Fruit fly (Drosophila melanogaster): ENCODE results near the gene ncd.

The ncd gene

dm6 chr3R:29806682-29807393 is at the start of gene ncd, which contains the start of gene ca:
TSS of gene ncd (minus strand) at chr3R:29807127.
TSS of gene ca (plus strand) at chr3R:29806811.
- no peak for TF ChIP-seq CG8478 (optimal IDR thresholded peaks at IDR 0.05)
- TF ChIP-seq CTCF (optimal IDR thresholded peaks at IDR 0.05), result peak in 1 of 2 experiments; percentile 14

dm6 chr3R:29847126-29847525 is 40.2 kb upstream of the ncd start:
- no peak for TF ChIP-seq CG8478 (optimal IDR thresholded peaks at IDR 0.05)
- no peak for TF ChIP-seq CTCF (optimal IDR thresholded peaks at IDR 0.05)

dm6 chr3R:29841293-29841791 is 34.4 kb upstream of the ncd start, which contains the start of gene Cad99C:
TSS of gene Cad99C (plus strand) at chr3R:29841657.
- TF ChIP-seq CG8478 (optimal IDR thresholded peaks at IDR 0.05), result no peak
- TF ChIP-seq CTCF (optimal IDR thresholded peaks at IDR 0.05), result no peak

dm6 chr3R:29839707-29840311 is 32.9 kb upstream of the ncd start:
- no peak for TF ChIP-seq CTCF (optimal IDR thresholded peaks at IDR 0.05)
- no peak for TF ChIP-seq CG8478 (optimal IDR thresholded peaks at IDR 0.05)

- TF ChIP-seq CG8478 (optimal IDR thresholded peaks at IDR 0.05), result no peak
- TF ChIP-seq CTCF (optimal IDR thresholded peaks at IDR 0.05), result no peak
Measured at dm6 chr3R:29838751-29839150, 31.8 kb upstream of the ncd start.

dm6 chr3R:29837771-29838170 is 30.8 kb upstream of the ncd start:
- TF ChIP-seq CG8478 (optimal IDR thresholded peaks at IDR 0.05), result no peak
- TF ChIP-seq CTCF (optimal IDR thresholded peaks at IDR 0.05), result no peak

dm6 chr3R:29836188-29836587 is 29.3 kb upstream of the ncd start, which contains the start of gene CG42592:
TSS of gene CG42592 (minus strand) at chr3R:29836288.
- no peak for TF ChIP-seq CTCF (optimal IDR thresholded peaks at IDR 0.05)
- TF ChIP-seq CG8478 (optimal IDR thresholded peaks at IDR 0.05), result no peak

- no peak for TF ChIP-seq CG8478 (optimal IDR thresholded peaks at IDR 0.05)
Measured at dm6 chr3R:29835710-29836049, 28.8 kb upstream of the ncd start, which contains the start of gene Prtl99C. TSS of gene Prtl99C (plus strand) at chr3R:29835950.

DNA sequence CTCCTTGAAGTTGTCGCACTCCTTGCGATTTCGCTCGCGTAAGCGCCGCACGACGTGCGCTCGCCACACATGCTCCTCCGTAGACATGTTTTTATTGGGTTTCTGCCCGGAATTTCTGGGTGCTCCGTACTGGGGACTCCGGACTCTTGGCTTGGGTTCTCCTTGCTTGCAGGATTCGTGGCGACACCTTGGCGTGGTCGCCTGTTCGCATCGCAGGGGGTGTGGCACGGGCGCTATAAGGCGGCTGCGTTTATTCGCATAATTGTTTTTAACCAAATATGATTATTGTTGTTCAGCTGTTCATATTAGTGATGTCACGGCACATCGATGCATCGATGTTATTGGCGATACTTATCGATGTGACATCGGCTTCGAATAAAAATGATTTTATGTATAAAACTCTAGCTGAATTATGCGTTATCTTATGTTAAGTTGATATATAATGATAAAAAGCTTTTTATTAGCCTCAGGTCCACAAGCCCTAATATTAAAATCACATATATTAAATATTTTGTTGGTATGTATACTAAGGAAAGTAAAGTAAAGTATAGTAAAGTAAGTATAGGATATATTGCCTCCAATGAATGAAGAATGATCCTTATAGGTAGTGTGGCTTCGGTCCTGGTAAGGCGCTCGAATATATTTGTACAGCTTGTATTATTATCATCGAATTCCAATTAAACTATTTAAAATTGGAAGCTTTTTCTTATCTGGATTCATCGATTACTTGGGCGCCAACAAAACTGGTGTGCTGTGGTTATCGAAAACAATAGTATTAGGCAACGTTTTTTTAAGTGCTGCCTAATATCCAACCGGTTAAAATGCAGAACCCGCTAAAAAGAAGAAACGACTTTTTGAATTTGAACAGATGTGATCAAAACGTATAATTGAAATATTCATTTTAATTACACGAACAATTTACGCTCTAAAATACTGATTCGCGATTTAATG is 28.1 kb upstream of the ncd start, which contains the start of gene Atg16:
TSS of gene Atg16 (minus strand) at position 343 of the 951 bp plus-strand sequence.
- no peak for TF ChIP-seq CG8478 (optimal IDR thresholded peaks at IDR 0.05)
- TF ChIP-seq CTCF (optimal IDR thresholded peaks at IDR 0.05), result no peak

- no peak for TF ChIP-seq CG8478 (optimal IDR thresholded peaks at IDR 0.05)
- TF ChIP-seq CTCF (optimal IDR thresholded peaks at IDR 0.05), result no peak
Measured at dm6 chr3R:29830925-29831324, 24.0 kb upstream of the ncd start.

- no peak for TF ChIP-seq CTCF (optimal IDR thresholded peaks at IDR 0.05)
- no peak for TF ChIP-seq CG8478 (optimal IDR thresholded peaks at IDR 0.05)
Measured at dm6 chr3R:29829228-29829786, 22.4 kb upstream of the ncd start.

DNA sequence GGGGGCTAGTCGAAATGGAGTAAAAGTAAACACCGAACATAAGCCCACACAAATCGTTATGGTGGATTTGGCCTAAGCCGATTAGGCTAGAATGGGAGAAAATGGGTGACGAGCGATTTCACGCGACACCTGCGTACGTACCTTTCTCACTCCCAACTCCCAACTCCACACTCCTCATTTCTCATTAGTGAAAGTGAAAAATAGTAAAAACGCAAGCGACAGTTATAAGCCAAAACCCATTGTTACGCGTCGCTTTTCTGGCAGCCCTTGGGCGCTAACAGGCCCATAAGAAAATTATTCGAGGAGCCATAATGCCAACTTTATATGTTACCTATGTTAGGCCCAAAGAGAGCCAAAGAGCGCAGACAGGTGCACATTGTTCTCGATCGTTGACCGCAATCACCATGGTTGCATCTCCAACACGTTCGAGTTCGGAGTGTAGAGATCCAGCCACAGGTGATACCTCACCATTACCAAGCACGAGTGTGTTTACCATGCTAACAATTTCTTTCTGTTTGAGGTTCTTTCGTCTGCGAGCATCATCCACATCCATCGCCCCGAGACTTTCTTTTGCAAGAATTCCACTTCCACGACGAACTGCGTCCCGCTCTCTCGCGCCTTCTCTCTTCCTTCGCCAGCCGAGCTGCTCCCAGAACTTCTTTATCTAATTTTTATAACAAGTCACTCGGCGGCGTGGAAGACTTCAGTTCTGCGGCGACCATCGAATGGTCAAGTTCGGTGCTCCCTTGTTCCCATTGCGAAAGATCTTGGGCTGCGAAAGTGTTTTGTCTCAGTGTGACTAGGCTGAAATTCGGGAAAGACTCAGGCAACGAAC is 11.7 kb upstream of the ncd start, which contains the start of gene neo:
TSS of gene neo (plus strand) at position 698 of the 835 bp plus-strand sequence.
- TF ChIP-seq CTCF (optimal IDR thresholded peaks at IDR 0.05) (no peak), CG8478 (optimal IDR thresholded peaks at IDR 0.05) (no peak)

DNA sequence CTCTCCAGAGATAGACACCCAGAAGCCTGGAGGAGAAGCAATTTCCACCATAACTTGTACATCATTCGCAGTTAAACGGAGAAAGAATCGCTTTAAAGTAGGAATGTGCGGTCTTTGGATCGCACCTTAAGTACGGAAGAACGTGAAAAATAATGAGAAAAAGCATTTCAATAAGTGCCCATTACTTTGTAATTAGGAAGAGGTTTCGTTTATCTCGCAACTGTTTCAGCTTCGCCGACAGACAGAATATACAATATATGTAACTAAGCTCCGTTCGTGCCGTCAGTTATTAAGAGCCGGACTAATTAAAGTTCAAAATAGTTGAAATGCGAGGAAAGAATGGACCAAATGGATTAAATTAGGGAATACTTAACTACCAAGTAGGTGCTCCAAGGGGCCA is 10.7 kb upstream of the ncd start, which contains the start of gene CG7829:
TSS of gene CG7829 (minus strand) at position 101 of the 400 bp plus-strand sequence.
- TF ChIP-seq CTCF (optimal IDR thresholded peaks at IDR 0.05) (no peak), CG8478 (optimal IDR thresholded peaks at IDR 0.05) (no peak)

- no peak for TF ChIP-seq CTCF (optimal IDR thresholded peaks at IDR 0.05)
- TF ChIP-seq CG8478 (optimal IDR thresholded peaks at IDR 0.05), result no peak
Measured at dm6 chr3R:29816266-29816665, 9.3 kb upstream of the ncd start, which contains the start of gene Vps16B. TSS of gene Vps16B (minus strand) at chr3R:29816451.

Measured in S2 (cell line).